Fruit fly (Drosophila melanogaster): ENCODE results near the gene sisA.

sisA gene

DNA sequence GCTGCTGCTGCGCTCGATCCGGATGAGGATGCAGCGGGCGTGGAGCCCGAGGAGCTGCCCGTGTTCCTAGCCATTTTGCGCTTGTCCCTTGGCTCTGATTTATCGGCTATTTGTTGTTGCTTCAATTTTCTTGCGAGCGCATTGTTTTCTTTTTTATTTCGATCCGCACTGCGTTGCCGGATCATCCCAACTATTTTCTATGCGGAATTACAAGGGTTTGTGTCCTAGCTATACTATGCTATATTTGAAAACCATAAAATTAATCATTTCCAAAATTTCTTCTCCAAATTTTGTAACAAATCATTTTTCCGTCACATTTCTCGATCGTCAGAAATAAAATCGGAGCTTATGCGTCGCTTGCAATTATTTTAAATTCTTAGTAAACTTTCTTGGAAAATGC is 25.7 kb upstream of the sisA start, which contains the start of the genes GCS1 and CG11756:
Gene GCS1 (minus strand): TSS at position 193 of the 400 bp plus-strand sequence.
Gene CG11756 (plus strand): TSS at position 312 of the 400 bp plus-strand sequence.
- TF ChIP-seq Dll (optimal IDR thresholded peaks at IDR 0.05) (no peak), psq (optimal IDR thresholded peaks at IDR 0.05) (no peak), usp (GFP tag; optimal IDR thresholded peaks at IDR 0.05) (no peak), EcR (GFP tag; optimal IDR thresholded peaks at IDR 0.05) (no peak), CG8478 (optimal IDR thresholded peaks at IDR 0.05) (no peak), pan (optimal IDR thresholded peaks at IDR 0.05) (no peak)

DNA sequence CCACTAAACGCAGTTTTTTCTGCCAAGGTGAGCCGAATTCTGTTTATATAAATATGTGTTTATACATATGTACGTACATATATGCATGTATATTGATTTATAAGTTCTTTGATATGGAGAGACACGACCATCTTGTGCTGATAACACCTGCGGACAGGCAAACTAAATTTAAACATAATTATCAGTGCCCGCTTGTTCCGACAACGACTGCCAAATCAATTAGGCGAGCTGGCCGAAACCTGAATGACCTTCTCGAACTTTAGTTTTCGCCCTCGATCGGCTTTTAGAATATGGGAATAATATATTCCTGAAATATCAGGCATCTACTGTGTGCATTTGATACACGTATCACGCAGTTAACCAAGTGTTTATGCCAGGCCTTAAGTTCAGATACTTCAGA is 20.6 kb upstream of the sisA start:
- TF ChIP-seq Dll (optimal IDR thresholded peaks at IDR 0.05), result no peak

DNA sequence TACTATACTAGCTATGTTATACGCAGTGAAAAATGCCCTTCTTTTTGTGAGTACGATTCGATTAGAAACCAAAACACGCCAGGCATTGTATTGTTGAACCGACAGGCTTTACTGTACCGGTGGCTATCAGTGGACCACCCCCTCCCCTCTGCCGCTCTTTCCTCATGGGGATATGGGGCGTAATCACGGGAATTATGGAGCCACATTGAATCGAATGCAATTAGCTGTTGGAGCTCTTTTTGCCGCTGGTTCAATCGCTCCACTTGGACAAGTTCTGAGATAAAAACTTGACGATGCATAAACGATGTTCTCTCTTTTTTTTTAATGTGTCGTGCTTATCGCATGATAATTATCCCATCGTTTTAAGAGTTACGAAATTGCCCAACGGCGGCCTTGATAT is 20.0 kb upstream of the sisA start:
- TF ChIP-seq pan (optimal IDR thresholded peaks at IDR 0.05) (no peak), Dll (optimal IDR thresholded peaks at IDR 0.05) (no peak), CG8478 (optimal IDR thresholded peaks at IDR 0.05) (no peak), psq (optimal IDR thresholded peaks at IDR 0.05) (no peak), EcR (GFP tag; optimal IDR thresholded peaks at IDR 0.05) (no peak)

DNA sequence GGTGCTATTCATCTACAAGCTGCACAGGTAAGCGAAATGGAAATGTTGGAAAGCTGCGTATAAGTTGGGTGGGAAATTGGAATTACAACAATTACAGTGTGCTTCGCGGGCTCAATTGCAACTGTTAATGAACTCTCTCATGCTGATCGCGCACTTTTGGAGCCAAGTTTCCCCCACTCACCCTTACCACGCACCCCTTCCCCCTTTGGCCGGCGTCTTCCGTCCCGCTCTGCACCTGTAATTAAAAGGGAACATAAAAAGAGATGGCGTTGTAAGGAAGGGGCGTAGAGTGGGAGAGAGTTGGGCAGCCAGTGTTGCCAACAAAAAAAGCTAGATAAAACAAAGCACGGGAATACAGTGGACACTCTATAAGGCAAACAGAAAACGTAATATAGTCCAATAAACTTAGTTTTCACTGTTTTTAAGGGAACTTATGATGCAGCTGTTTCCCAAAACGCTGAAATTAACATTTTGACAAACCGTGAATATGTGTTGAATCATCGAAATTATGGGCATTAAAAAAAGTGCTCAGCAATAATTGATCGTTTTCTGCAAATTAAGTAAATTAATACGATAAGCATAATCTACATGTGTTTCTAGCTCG is 18.7 kb upstream of the sisA start:
- TF ChIP-seq pan (optimal IDR thresholded peaks at IDR 0.05) (no peak), psq (optimal IDR thresholded peaks at IDR 0.05) (no peak), CG8478 (optimal IDR thresholded peaks at IDR 0.05) (no peak), EcR (GFP tag; optimal IDR thresholded peaks at IDR 0.05) (no peak), Dll (optimal IDR thresholded peaks at IDR 0.05) (no peak), usp (GFP tag; optimal IDR thresholded peaks at IDR 0.05) (no peak)

DNA sequence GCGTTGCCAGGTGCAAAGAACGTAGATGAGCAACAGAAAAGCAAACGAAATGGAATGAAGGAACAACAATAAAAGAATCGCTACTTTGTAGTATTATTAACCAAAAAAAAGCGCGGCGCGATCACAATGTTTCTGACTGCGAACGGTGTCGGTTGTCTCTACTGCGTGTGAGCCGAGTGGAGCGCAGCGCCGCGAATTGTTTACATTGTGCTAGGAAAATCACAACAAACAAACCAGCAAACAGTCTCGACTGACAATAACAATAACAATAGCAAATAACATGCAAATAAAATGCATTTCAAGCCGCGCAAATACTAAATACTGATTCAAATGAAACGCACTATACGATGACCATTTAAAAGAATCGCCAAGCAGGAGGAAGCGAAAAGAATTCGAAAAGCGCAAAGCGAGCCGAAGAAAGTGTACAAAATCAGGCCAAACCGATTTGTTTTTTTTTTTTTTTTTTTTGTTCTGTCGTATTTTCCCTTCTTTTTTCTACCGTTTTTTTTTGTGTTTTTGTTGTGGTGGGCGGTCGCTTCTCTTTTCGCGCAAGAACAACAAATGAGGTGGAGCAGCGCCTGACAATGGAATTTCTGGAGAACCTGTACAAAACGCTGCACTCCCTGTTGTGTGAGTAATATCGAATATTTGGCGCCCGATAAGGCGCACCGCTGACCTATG is 17.9 kb upstream of the sisA start, which contains the start of the genes CG34348 and Kap3:
Gene CG34348 (plus strand): TSS at position 6 of the 681 bp plus-strand sequence.
Gene Kap3 (minus strand): TSS at position 217 of the 681 bp plus-strand sequence.
- TF ChIP-seq Dll (optimal IDR thresholded peaks at IDR 0.05), result no peak
- no peak for TF ChIP-seq pan (optimal IDR thresholded peaks at IDR 0.05)
- TF ChIP-seq psq (optimal IDR thresholded peaks at IDR 0.05), result no peak
- no peak for TF ChIP-seq CG8478 (optimal IDR thresholded peaks at IDR 0.05)
- TF ChIP-seq EcR (GFP tag; optimal IDR thresholded peaks at IDR 0.05), result no peak
- no peak for TF ChIP-seq usp (GFP tag; optimal IDR thresholded peaks at IDR 0.05)

DNA sequence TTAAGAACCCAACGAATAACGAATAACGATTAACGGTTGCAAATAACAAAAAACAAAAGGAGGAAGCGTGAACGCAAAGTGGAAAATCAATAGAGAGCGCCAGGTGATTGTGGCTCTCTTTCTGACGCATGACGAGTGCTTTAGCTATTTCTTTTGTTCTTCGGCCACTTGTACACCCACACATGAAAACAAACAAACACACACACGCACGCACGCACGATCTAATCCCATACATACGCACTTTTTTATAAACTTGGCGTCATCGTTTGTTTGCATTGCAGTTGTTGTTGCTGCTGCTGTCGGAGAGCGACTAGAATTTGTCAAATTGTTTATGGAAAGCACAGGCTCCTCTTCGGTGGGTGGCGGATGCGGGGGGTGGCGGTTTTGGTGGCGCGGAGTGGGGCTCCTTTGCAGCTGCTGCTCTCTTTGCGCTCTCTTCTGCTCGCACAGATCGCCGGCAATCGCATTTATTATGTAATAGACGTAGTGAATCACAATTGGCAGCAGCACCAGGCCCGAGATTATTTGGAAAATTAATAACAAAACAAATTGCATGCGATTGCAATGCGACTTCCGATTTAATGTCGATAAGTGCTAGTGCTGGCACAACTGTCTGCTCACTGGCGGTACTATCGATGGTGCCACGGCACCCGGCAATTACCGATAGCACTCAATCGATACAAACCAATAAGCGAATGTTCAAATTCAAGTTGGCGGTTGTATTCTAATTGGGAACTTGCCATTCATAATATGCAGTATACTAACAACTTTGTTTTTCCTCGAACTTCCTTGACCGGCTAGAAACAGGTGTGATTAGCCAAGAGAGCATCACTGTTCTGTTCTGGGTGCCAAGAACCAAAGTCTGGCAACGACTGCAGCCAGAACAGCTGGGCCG is 17.1 kb upstream of the sisA start:
- TF ChIP-seq Dll (optimal IDR thresholded peaks at IDR 0.05) (peak; percentile 40), usp (GFP tag; optimal IDR thresholded peaks at IDR 0.05) (no peak)

DNA sequence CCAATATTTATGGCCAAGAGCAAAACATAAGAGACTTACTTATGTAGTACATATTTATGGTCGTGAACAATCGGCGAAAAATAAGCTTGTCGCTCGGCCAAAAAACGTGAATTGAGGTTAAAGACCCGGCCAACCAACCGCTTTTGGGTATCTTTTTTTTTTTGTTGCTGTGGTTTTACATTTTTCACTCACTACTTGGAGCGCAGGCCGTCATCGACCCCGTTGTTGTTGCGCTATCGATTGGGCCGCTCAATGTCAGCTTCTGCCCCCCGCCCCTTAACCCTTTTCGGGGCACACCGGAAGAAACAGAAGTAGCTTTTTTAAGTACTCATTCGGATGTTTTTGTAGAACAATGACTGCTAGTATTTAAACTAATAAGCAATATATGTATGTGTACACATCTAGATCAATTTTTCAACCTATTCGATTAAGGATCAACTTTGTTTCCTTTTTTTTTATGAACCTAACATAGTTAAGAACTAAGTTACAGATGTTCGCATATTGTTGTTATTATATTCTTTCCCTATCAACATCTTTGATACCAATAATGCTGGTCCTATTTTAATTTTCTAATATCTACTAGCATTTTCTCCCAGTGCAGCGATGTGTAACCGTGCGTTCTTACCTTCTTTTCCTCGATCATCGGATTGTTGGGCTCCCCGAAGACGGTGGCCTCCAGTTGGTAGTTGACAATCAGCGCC is 16.0 kb upstream of the sisA start:
- TF ChIP-seq usp (GFP tag; optimal IDR thresholded peaks at IDR 0.05) (no peak), pan (optimal IDR thresholded peaks at IDR 0.05) (no peak), CG8478 (optimal IDR thresholded peaks at IDR 0.05) (no peak), EcR (GFP tag; optimal IDR thresholded peaks at IDR 0.05) (no peak), Dll (optimal IDR thresholded peaks at IDR 0.05) (no peak), psq (optimal IDR thresholded peaks at IDR 0.05) (no peak)

DNA sequence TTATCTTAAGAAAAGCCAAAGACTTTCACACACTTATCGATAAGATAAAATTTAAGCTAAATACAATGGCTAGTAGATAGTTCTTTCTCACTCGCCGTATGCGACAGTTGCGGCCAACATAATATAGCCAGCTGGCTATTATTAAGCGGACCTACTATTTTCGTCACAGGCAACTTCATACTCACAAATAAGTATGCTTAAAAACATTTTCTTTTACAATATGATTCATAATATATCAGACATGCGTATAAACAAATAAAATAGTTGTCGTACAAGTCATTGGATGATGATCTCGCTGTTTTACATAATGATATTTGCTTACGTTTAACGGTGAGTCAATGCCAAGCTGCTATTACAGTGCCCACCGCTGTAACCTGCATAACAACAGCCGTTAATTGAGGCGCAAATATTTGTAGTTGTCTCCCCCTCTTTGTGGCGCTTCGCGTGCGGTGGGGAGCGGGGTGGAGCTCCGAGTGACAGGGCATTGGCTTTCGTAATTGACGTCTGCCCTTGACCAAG is 4.1 kb upstream of the sisA start:
- peak; percentile 11 for TF ChIP-seq Dll (optimal IDR thresholded peaks at IDR 0.05)
- no peak for TF ChIP-seq usp (GFP tag; optimal IDR thresholded peaks at IDR 0.05)

DNA sequence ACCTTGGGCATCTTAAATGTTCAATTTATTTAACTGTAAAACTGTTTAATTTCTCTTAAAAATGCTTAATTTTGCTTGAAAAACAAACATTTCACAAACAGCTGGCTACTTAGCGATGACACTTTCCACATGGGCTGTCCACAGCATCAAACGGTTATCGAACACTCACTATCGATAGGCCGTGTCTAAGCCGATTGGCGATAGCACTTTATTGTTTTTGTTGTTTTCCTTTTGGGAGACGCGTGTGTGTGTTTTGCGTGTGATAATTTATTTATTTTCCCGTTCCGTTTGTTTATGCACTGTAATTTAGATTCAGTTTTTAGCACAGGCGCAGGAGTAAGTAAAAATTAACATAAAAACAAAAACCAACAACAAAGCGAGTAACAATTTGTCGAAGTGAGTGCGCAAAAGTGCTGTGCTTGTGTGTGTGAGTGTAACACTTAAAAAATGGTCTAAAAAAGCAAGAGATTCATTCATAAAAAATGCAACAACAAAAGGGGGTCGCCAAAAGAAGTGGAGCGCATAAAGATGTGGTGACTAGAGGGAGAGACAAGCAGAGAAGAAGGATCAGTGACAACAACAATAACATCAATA is 3.1 kb upstream of the sisA start, which contains the start of gene Gapvd1:
Gene Gapvd1 (plus strand): TSS at position 211 of the 594 bp plus-strand sequence.
- peak; percentile 41 for TF ChIP-seq CG8478 (optimal IDR thresholded peaks at IDR 0.05)
- TF ChIP-seq Dll (optimal IDR thresholded peaks at IDR 0.05), result no peak
- no peak for TF ChIP-seq pan (optimal IDR thresholded peaks at IDR 0.05)
- TF ChIP-seq psq (optimal IDR thresholded peaks at IDR 0.05), result no peak

DNA sequence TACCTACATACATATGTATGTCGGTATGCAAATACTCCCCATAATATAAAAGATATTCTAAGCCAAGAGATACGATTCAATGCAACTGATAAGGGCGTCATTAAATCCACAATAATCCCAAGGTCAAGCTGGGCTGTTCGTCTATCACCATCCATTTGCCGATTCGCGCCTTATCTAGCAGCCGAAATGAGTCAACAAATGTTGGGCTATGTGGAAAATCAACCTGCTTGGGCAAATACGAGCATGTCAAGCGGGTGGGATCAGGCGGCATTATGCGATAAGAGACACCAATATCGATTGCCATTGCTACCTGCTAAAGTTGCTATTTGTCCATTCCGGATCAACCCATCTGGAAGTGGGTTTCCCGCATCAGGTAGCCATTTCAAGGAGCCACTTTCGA is 502 bp upstream of the sisA start:
- TF ChIP-seq EcR (GFP tag; optimal IDR thresholded peaks at IDR 0.05) (no peak), CG8478 (optimal IDR thresholded peaks at IDR 0.05) (no peak), pan (optimal IDR thresholded peaks at IDR 0.05) (no peak), usp (GFP tag; optimal IDR thresholded peaks at IDR 0.05) (no peak), Dll (optimal IDR thresholded peaks at IDR 0.05) (no peak), psq (optimal IDR thresholded peaks at IDR 0.05) (no peak)

DNA sequence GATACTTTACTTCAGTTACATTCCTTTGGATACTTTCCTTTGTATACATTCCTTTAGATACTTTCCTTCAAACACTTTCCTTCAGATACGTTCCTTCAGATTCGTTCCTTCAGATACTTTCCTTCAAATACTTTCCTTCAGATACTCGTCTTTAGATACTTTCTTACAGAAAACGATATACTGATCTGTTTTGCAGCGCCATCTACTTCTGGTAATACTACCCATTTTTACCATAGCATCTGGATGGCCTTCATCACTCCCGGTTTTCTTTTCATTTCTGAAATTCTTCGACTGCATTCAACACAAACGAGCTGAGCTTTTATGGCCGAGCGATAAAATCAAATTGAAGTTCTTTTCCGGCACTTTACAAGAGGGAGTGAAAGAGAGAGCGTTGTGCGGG is 2.2 kb downstream of the sisA start:
- TF ChIP-seq Dll (optimal IDR thresholded peaks at IDR 0.05), result no peak
- no peak for TF ChIP-seq psq (optimal IDR thresholded peaks at IDR 0.05)
- TF ChIP-seq pan (optimal IDR thresholded peaks at IDR 0.05), result no peak
- no peak for TF ChIP-seq CG8478 (optimal IDR thresholded peaks at IDR 0.05)
- TF ChIP-seq EcR (GFP tag; optimal IDR thresholded peaks at IDR 0.05), result no peak
- no peak for TF ChIP-seq usp (GFP tag; optimal IDR thresholded peaks at IDR 0.05)
